Fruit fly (Drosophila melanogaster): ENCODE results near the gene TM9SF2.
A peak's percentile ranks its signal among the peaks of the same experiment; 100 is the strongest.

Gene TM9SF2

DNA sequence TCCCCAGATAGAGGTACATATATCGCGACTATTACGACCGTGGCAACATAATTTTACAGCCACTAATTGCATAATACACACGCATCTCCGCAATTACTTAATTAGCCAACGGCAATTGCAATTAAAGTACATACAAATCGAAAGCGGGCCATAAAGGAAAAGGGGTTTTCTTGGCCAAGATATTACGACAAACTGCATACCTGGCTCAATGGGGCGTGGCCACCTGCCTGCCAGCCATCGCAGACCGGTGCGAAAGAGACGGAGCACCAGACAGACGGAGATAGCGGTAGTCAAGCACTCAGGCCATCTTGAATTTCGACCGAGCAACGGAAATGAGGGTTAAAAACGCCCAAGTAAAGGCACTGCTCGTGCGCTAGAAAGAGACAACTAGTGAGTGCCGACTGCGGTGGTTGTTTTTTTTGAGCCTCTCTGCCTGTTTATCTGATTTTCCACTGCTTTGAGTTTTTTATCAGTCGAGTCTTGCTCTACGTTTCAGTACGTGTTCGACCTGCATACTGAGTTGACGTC is 36.2 kb upstream of the TM9SF2 start, which contains the start of gene cad (continued):
- TF ChIP-seq CG1647 (GFP tag; optimal IDR thresholded peaks at IDR 0.05) (no peak), CG10431 (GFP tag; optimal IDR thresholded peaks at IDR 0.05) (no peak), CG3163 (GFP tag; optimal IDR thresholded peaks at IDR 0.05) (no peak), sqz (GFP tag; optimal IDR thresholded peaks at IDR 0.05) (peak; percentile 94), unc-4 (GFP tag; IDR thresholded peaks at IDR 0.05; ENCODE audit: partially characterized antibody) (no peak), sna (GFP tag; IDR thresholded peaks at IDR 0.05; ENCODE audit: partially characterized antibody) (no peak), mam (GFP tag; optimal IDR thresholded peaks at IDR 0.05) (no peak), CG9817 (tag; optimal IDR thresholded peaks at IDR 0.05) (no peak), inv (GFP tag; IDR thresholded peaks at IDR 0.05; ENCODE audit: partially characterized antibody) (no peak), CG30020 (tag; optimal IDR thresholded peaks at IDR 0.05) (no peak), zfh1 (GFP tag; IDR thresholded peaks at IDR 0.05) (0 out of 3 replicates have a peak, but pooled peaks have one; percentile 24), CG10274 (GFP tag; optimal IDR thresholded peaks at IDR 0.05) (no peak), E2f2 (GFP tag; IDR thresholded peaks at IDR 0.05) (peak; percentile 20; the same call in 1 of the 2 replicates), onecut (GFP tag; IDR thresholded peaks at IDR 0.05) (no peak), Scr (GFP tag; IDR thresholded peaks at IDR 0.05; ENCODE audit: partially characterized antibody) (peak; percentile 41; the same call in 1 of the 2 replicates), CoRest (tag; optimal IDR thresholded peaks at IDR 0.05) (peak; percentile 58), CG4328 (GFP tag; optimal IDR thresholded peaks at IDR 0.05) (no peak), trem (tag; optimal IDR thresholded peaks at IDR 0.05) (no peak), repo (GFP tag; optimal IDR thresholded peaks at IDR 0.05) (no peak), kay (GFP tag; optimal IDR thresholded peaks at IDR 0.05) (no peak), schlank (tag; optimal IDR thresholded peaks at IDR 0.05) (no peak), CG6654 (GFP tag; optimal IDR thresholded peaks at IDR 0.05) (no peak), MESR4 (GFP tag; optimal IDR thresholded peaks at IDR 0.05) (no peak), CG42726 (GFP tag; IDR thresholded peaks at IDR 0.05; ENCODE audit: partially characterized antibody) (peak; percentile 68), CG12236 (GFP tag; optimal IDR thresholded peaks at IDR 0.05) (no peak), MBD-R2 (GFP tag; IDR thresholded peaks at IDR 0.05) (no peak; the same call in 1 of the 2 replicates), CG9437 (GFP tag; optimal IDR thresholded peaks at IDR 0.05) (no peak), CG10565 (GFP tag; optimal IDR thresholded peaks at IDR 0.05) (no peak), CG1792 (GFP tag; optimal IDR thresholded peaks at IDR 0.05) (no peak), CG7963 (GFP tag; IDR thresholded peaks at IDR 0.05; ENCODE audit: partially characterized antibody) (no peak), sd (tag; optimal IDR thresholded peaks at IDR 0.05) (peak; percentile 59), CG8478 (optimal IDR thresholded peaks at IDR 0.05) (peak; percentile 95), CG17912 (GFP tag; optimal IDR thresholded peaks at IDR 0.05) (peak; percentile 44), CG10267 (tag; optimal IDR thresholded peaks at IDR 0.05) (peak; percentile 6), lab (GFP tag; optimal IDR thresholded peaks at IDR 0.05) (peak; percentile 61), cg (GFP tag; optimal IDR thresholded peaks at IDR 0.05) (peak; percentile 15), Neu2 (GFP tag; optimal IDR thresholded peaks at IDR 0.05; ENCODE audit: borderline replicate concordance) (no peak), pan (optimal IDR thresholded peaks at IDR 0.05) (no peak), pan (GFP tag; optimal IDR thresholded peaks at IDR 0.05 in 1 of 2, IDR thresholded peaks at IDR 0.05 in 1 of 2) (peak in 1 of 2 experiments; percentile 71), CG14441 (GFP tag; IDR thresholded peaks at IDR 0.05) (peak; percentile 61; the same call in 1 of the 2 replicates), CG15011 (GFP tag; optimal IDR thresholded peaks at IDR 0.05) (no peak), fu2 (GFP tag; optimal IDR thresholded peaks at IDR 0.05) (no peak), CG2875 (GFP tag; optimal IDR thresholded peaks at IDR 0.05) (no peak), gcm (GFP tag; optimal IDR thresholded peaks at IDR 0.05) (peak; percentile 89), br (optimal IDR thresholded peaks at IDR 0.05) (no peak), Hey (tag; optimal IDR thresholded peaks at IDR 0.05) (no peak), Camta (GFP tag; optimal IDR thresholded peaks at IDR 0.05) (no peak), ap (GFP tag; IDR thresholded peaks at IDR 0.05) (no peak), H15 (GFP tag; IDR thresholded peaks at IDR 0.05) (no peak), CG9797 (GFP tag; optimal IDR thresholded peaks at IDR 0.05) (no peak), Nf-YC (tag; optimal IDR thresholded peaks at IDR 0.05) (peak; percentile 98)
